Fruit fly (Drosophila melanogaster) whole organism, embryonic: Measurements from ENCODE around the gene Oatp26F.

Experiments
- ATbp ChIP-seq: fragments of 200-800 bp; sonication (Bioruptor generic); optimal IDR thresholded peaks from 2 replicates; lab custom pipeline; 2017; ENCODE audit warnings: missing biosample characterization, mild to moderate bottlenecking, missing genetic modification characterization, missing genetic modification reagents
- Atf6 ChIP-seq: fragments of 200-800 bp; sonication (Bioruptor generic); IDR thresholded peaks from 2 replicates; pipeline ENCODE4 v1.3.6; 2022; ENCODE audit warnings: missing biosample characterization, missing genetic modification characterization
- C15 ChIP-seq: fragments of 200-800 bp; sonication (Bioruptor generic); IDR thresholded peaks from 3 replicates; pipeline ENCODE4 v1.3.6; 2022; ENCODE audit warnings: missing biosample characterization, missing genetic modification characterization
- CG10431 ChIP-seq: fragments of 200-800 bp; sonication (Bioruptor generic); optimal IDR thresholded peaks from 3 replicates; lab custom pipeline; 2018; ENCODE audit warnings: missing biosample characterization, mild to moderate bottlenecking, missing genetic modification characterization
- CG10654 ChIP-seq: fragments of 200-800 bp; sonication (Bioruptor generic); optimal IDR thresholded peaks from 2 replicates; lab custom pipeline; 2016; ENCODE audit warnings: missing biosample characterization, missing genetic modification characterization
- CG11696 ChIP-seq: fragments of 200-800 bp; sonication (Bioruptor generic); IDR thresholded peaks from 2 replicates; pipeline ENCODE4 v1.3.6; 2022; ENCODE audit warnings: missing biosample characterization, missing genetic modification characterization
- CG12299 ChIP-seq: fragments of 200-800 bp; sonication (Bioruptor generic); optimal IDR thresholded peaks from 2 replicates; lab custom pipeline; 2018; ENCODE audit warnings: missing biosample characterization, mild to moderate bottlenecking, missing genetic modification characterization
- CG1233 ChIP-seq: fragments of 200-800 bp; sonication (Bioruptor generic); optimal IDR thresholded peaks from 4 replicates; lab custom pipeline; 2018; ENCODE audit warnings: missing biosample characterization, mild to moderate bottlenecking, missing genetic modification characterization
- CG13424 ChIP-seq: fragments of 200-800 bp; sonication (Bioruptor generic); optimal IDR thresholded peaks from 2 replicates; lab custom pipeline; 2019; ENCODE audit warnings: missing biosample characterization, mild to moderate bottlenecking, missing genetic modification characterization, moderate library complexity
- CG16779 ChIP-seq: fragments of 200-800 bp; sonication (Bioruptor generic); IDR thresholded peaks from 2 replicates; pipeline ENCODE4 v1.3.6; 2022; ENCODE audit warnings: missing biosample characterization, missing genetic modification characterization
- CG34422 ChIP-seq: fragments of 200-800 bp; sonication (Bioruptor generic); IDR thresholded peaks from 3 replicates; pipeline ENCODE4 v1.3.6; 2022; ENCODE audit warnings: missing biosample characterization, missing genetic modification characterization
- CG4282 ChIP-seq: fragments of 200-800 bp; sonication (Bioruptor generic); optimal IDR thresholded peaks from 2 replicates; lab custom pipeline; 2016; ENCODE audit warnings: missing biosample characterization, missing genetic modification characterization
- CG4854 ChIP-seq: fragments of 200-800 bp; sonication (Bioruptor generic); optimal IDR thresholded peaks from 2 replicates; lab custom pipeline; 2016; ENCODE audit warnings: missing biosample characterization, missing genetic modification characterization, inconsistent platforms
- CG6654 ChIP-seq: fragments of 200-800 bp; sonication (Bioruptor generic); optimal IDR thresholded peaks from 2 replicates; lab custom pipeline; 2017; ENCODE audit warnings: missing biosample characterization, mild to moderate bottlenecking, missing genetic modification characterization
- CG6791 ChIP-seq: fragments of 200-800 bp; sonication (Bioruptor generic); IDR thresholded peaks from 3 replicates; pipeline ENCODE4 v1.3.6; 2022; ENCODE audit warnings: missing biosample characterization, missing genetic modification characterization; ENCODE audit not compliant: partially characterized antibody
- CG7556 ChIP-seq: fragments of 200-800 bp; sonication (Bioruptor generic); optimal IDR thresholded peaks from 2 replicates; lab custom pipeline; 2017; ENCODE audit warnings: missing biosample characterization, mild to moderate bottlenecking, missing genetic modification characterization
- CG9609 ChIP-seq: fragments of 200-800 bp; sonication (Bioruptor generic); optimal IDR thresholded peaks from 3 replicates; lab custom pipeline; 2016; ENCODE audit warnings: missing biosample characterization, missing genetic modification characterization
- CkIIα-i1 ChIP-seq: fragments of 200-800 bp; sonication (Bioruptor generic); IDR thresholded peaks from 2 replicates; pipeline ENCODE4 v1.3.6; 2022; ENCODE audit warnings: missing biosample characterization, missing genetic modification characterization
- Doc3 ChIP-seq: fragments of 200-800 bp; sonication (Bioruptor generic); IDR thresholded peaks from 3 replicates; pipeline ENCODE4 v1.3.6; 2022; ENCODE audit warnings: missing biosample characterization, missing genetic modification characterization; ENCODE audit not compliant: partially characterized antibody
- Dref ChIP-seq: fragments of 200-800 bp; sonication (Bioruptor generic); IDR thresholded peaks from 2 replicates; pipeline ENCODE4 v1.3.6; 2022; ENCODE audit warnings: missing biosample characterization, missing genetic modification characterization
- Ets65A ChIP-seq: fragments of 200-800 bp; sonication (Bioruptor generic); peaks from one replicate; lab custom pipeline; 2016; ENCODE audit warnings: missing biosample characterization, missing genetic modification characterization
- Fer1 ChIP-seq: fragments of 200-800 bp; sonication (Bioruptor generic); optimal IDR thresholded peaks from 2 replicates; lab custom pipeline; 2017; ENCODE audit warnings: missing biosample characterization, mild to moderate bottlenecking, missing genetic modification characterization
- Fer2 ChIP-seq: fragments of 200-800 bp; sonication (Bioruptor generic); optimal IDR thresholded peaks from 2 replicates; lab custom pipeline; 2018; ENCODE audit warnings: missing biosample characterization, mild to moderate bottlenecking, missing genetic modification characterization, moderate library complexity
- H2.0 ChIP-seq: fragments of 200-800 bp; sonication (Bioruptor generic); IDR thresholded peaks from 2 replicates; pipeline ENCODE4 v1.3.6; 2022; ENCODE audit warnings: missing biosample characterization, missing genetic modification characterization
- HHEX ChIP-seq: fragments of 200-800 bp; sonication (Bioruptor generic); optimal IDR thresholded peaks from 3 replicates; lab custom pipeline; 2017; ENCODE audit warnings: missing biosample characterization, mild to moderate bottlenecking, missing genetic modification characterization, missing genetic modification reagents
- Hey ChIP-seq: fragments of 200-800 bp; sonication (Bioruptor generic); optimal IDR thresholded peaks from 3 replicates; lab custom pipeline; 2018; ENCODE audit warnings: missing biosample characterization, mild to moderate bottlenecking, missing genetic modification characterization
- Mad ChIP-seq: fragments of 200-800 bp; sonication (Bioruptor generic); optimal IDR thresholded peaks from 2 replicates; lab custom pipeline; 2016; ENCODE audit warnings: missing biosample characterization, missing genetic modification characterization
- Nf-YC ChIP-seq: fragments of 200-800 bp; optimal IDR thresholded peaks from 3 replicates; lab custom pipeline; 2019; ENCODE audit warnings: missing biosample characterization, mild to moderate bottlenecking, missing genetic modification characterization, moderate library complexity
- Ssrp ChIP-seq: fragments of 200-800 bp; sonication (Bioruptor generic); optimal IDR thresholded peaks from 2 replicates; lab custom pipeline; 2018; ENCODE audit warnings: missing biosample characterization, mild to moderate bottlenecking, missing genetic modification characterization, moderate library complexity
- Stat92E ChIP-seq, 3 experiments: fragments of >200 bp in 2 of 3; fragments of 200-800 bp in 1 of 3; sonication (Bioruptor generic) in 1 of 3; optimal IDR thresholded peaks; 2 replicates each; lab custom pipeline; 2017 to 2019; ENCODE audit warnings: missing biosample characterization in 3 of 3, missing genetic modification characterization in 3 of 3, mild to moderate bottlenecking in 1 of 3, moderate library complexity in 1 of 3
- aop ChIP-seq: fragments of 200-800 bp; sonication (Bioruptor generic); IDR thresholded peaks from 2 replicates; pipeline ENCODE4 v1.3.6; 2022; ENCODE audit warnings: missing biosample characterization, missing genetic modification characterization
- bab2 ChIP-seq: fragments of 200-800 bp; sonication (Bioruptor generic); optimal IDR thresholded peaks from 2 replicates; lab custom pipeline; 2016; ENCODE audit warnings: missing biosample characterization, missing genetic modification characterization
- bbx ChIP-seq: fragments of 200-800 bp; sonication (Bioruptor generic); IDR thresholded peaks from 2 replicates; pipeline ENCODE4 v1.3.6; 2022; ENCODE audit warnings: missing biosample characterization, missing genetic modification characterization; ENCODE audit not compliant: partially characterized antibody
- bowl ChIP-seq: fragments of 200-800 bp; sonication (Bioruptor generic); IDR thresholded peaks from 2 replicates; pipeline ENCODE4 v1.3.6; 2022; ENCODE audit warnings: missing biosample characterization, missing genetic modification characterization
- cwo ChIP-seq: fragments of 200-800 bp; sonication (Bioruptor generic); optimal IDR thresholded peaks from 3 replicates; lab custom pipeline; 2017; ENCODE audit warnings: missing biosample characterization, missing genetic modification characterization, mild to moderate bottlenecking, moderate library complexity, missing genetic modification reagents
- da ChIP-seq: fragments of 200-800 bp; sonication (Bioruptor generic); optimal IDR thresholded peaks from 2 replicates; lab custom pipeline; 2016; ENCODE audit warnings: missing biosample characterization, missing genetic modification characterization
- exex ChIP-seq: fragments of 200-800 bp; sonication (Bioruptor generic); optimal IDR thresholded peaks from 4 replicates; lab custom pipeline; 2018; ENCODE audit warnings: missing biosample characterization, mild to moderate bottlenecking, missing genetic modification characterization, moderate library complexity
- ind ChIP-seq: fragments of 200-800 bp; sonication (Bioruptor generic); optimal IDR thresholded peaks from 3 replicates; lab custom pipeline; 2016; ENCODE audit warnings: missing biosample characterization, missing genetic modification characterization
- lbe ChIP-seq: fragments of 200-800 bp; sonication (Bioruptor generic); optimal IDR thresholded peaks from 2 replicates; lab custom pipeline; 2016; ENCODE audit warnings: missing biosample characterization, mild to moderate bottlenecking, missing genetic modification characterization
- luna ChIP-seq: fragments of 200-800 bp; sonication (Bioruptor generic); optimal IDR thresholded peaks from 2 replicates; lab custom pipeline; 2016; ENCODE audit warnings: missing biosample characterization, missing genetic modification characterization
- maf-S ChIP-seq: fragments of 200-800 bp; sonication (Bioruptor generic); optimal IDR thresholded peaks from 2 replicates; lab custom pipeline; 2016; ENCODE audit warnings: missing biosample characterization, missing genetic modification characterization
- nerfin-1 ChIP-seq: fragments of 200-800 bp; sonication (Bioruptor generic); optimal IDR thresholded peaks from 3 replicates; lab custom pipeline; 2019; ENCODE audit warnings: missing biosample characterization, mild to moderate bottlenecking, missing genetic modification characterization, moderate library complexity
- odd ChIP-seq: fragments of 200-800 bp; sonication (Bioruptor generic); optimal IDR thresholded peaks from 2 replicates; lab custom pipeline; 2017; ENCODE audit warnings: missing biosample characterization, mild to moderate bottlenecking, missing genetic modification characterization
- psq ChIP-seq: fragments of 200-800 bp; sonication (Bioruptor generic); optimal IDR thresholded peaks from 2 replicates; lab custom pipeline; 2017; ENCODE audit warnings: missing biosample characterization, missing genetic modification characterization
- pzg ChIP-seq: fragments of 200-800 bp; sonication (Bioruptor generic); optimal IDR thresholded peaks from 3 replicates; lab custom pipeline; 2018; ENCODE audit warnings: missing biosample characterization, mild to moderate bottlenecking, missing genetic modification characterization, moderate library complexity
- repo ChIP-seq: fragments of 200-800 bp; sonication (Bioruptor generic); optimal IDR thresholded peaks from 2 replicates; lab custom pipeline; 2016; ENCODE audit warnings: missing biosample characterization, missing genetic modification characterization
- tx ChIP-seq: fragments of 200-800 bp; sonication (Bioruptor generic); optimal IDR thresholded peaks from 2 replicates; lab custom pipeline; 2016; ENCODE audit warnings: missing biosample characterization, missing genetic modification characterization
- wor ChIP-seq: fragments of 200-800 bp; sonication (Bioruptor generic); IDR thresholded peaks from 2 replicates; pipeline ENCODE4 v1.3.6; 2022; ENCODE audit warnings: missing biosample characterization, missing genetic modification characterization
- zen2 ChIP-seq: fragments of 200-800 bp; sonication (Bioruptor generic); IDR thresholded peaks from 3 replicates; pipeline ENCODE4 v1.3.6; 2022; ENCODE audit warnings: missing biosample characterization, missing genetic modification characterization; ENCODE audit not compliant: partially characterized antibody

Oatp26F gene

DNA sequence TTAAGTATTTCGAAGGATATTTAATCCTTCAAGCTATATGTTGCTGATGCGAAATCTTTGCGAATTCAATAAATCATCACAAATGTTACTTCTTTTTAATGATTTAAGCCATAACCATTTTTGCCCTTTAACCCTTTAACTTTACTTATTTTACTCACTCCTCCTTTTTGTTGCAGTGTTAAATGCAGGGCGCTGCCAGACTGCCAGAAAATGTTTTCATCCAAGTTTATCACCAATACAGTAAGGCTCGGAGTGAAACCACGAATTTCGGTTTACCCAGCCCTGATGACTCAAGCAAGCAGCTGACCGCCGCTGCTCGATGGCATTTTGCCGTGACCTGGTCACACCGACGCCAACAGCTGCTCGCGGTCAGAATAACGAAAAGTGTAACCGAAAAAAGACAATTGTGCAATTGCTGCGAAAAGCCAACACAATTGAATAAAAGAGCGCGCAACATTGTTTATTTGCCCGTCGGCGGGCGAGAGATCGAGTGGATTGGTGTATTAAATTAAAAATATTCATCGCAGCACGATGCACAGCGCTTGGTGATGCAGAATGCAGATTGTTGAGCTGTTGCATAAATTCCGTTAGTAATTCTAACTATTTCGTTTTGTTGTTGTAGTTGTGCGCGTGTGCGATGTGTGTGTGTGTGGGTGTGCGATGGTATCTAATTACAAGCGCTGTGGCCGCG lies 21.4 kb downstream of the Oatp26F start, which contains the start of gene CG11050 (continued):
- TF ChIP-seq CG11696 (GFP tag; lab: Robert Waterston, UW) (peak; percentile 61; the same call in 1 of the 2 replicates), HHEX (GFP tag; lab: Kevin White, UChicago) (peak; percentile 66), tx (GFP tag; lab: Kevin White, UChicago) (peak; percentile 84), Nf-YC (tag; lab: Kevin White, UChicago) (peak; percentile 47), CG9609 (peak; percentile 84), Dref (peak; percentile 48), CG34422 (peak; percentile 77), bbx (GFP tag; lab: Robert Waterston, UW) (peak; percentile 63; the same call in 1 of the 2 replicates), Fer2 (tag; lab: Kevin White, UChicago) (no peak), CG13424 (tag; lab: Kevin White, UChicago) (peak; percentile 66), pzg (GFP tag; lab: Kevin White, UChicago) (peak; percentile 98), ind (GFP tag; lab: Kevin White, UChicago) (peak; percentile 77), bowl (peak; percentile 40; the same call in 1 of the 2 replicates), luna (GFP tag; lab: Kevin White, UChicago) (peak; percentile 65), CG4854 (GFP tag; lab: Kevin White, UChicago) (peak; percentile 48), CG12299 (peak; percentile 61), cwo (GFP tag; lab: Kevin White, UChicago) (peak; percentile 62), Ssrp (tag; lab: Kevin White, UChicago) (peak; percentile 37), exex (tag; lab: Kevin White, UChicago) (peak; percentile 39), Hey (tag; lab: Kevin White, UChicago) (no peak), bab2 (peak; percentile 74), Fer1 (GFP tag; lab: Kevin White, UChicago) (peak; percentile 85), Doc3 (no peak), Ets65A (GFP tag; lab: Kevin White, UChicago) (peak; percentile 96), repo (GFP tag; lab: Kevin White, UChicago) (peak; percentile 70), odd (no peak), psq (GFP tag; lab: Kevin White, UChicago) (peak; percentile 48), ATbp (GFP tag; lab: Kevin White, UChicago) (peak; percentile 61), maf-S (GFP tag; lab: Kevin White, UChicago) (peak; percentile 82), CG4282 (GFP tag; lab: Kevin White, UChicago) (peak; percentile 79), lbe (no peak), CG6791 (GFP tag; lab: Robert Waterston, UW) (peak; percentile 69), nerfin-1 (tag; lab: Kevin White, UChicago) (peak; percentile 94), CkIIα-i1 (GFP tag; lab: Robert Waterston, UW) (no peak), Stat92E (GFP tag; optimal IDR thresholded peaks at IDR 0.05; lab: Kevin White, UChicago) (peak in 1 of 3 experiments; percentile 82), CG7556 (peak; percentile 64), C15 (peak; percentile 71; the same call in 2 of the 3 replicates), CG10431 (GFP tag; lab: Kevin White, UChicago) (no peak), H2.0 (peak; percentile 66), Mad (GFP tag; lab: Kevin White, UChicago) (peak; percentile 83), zen2 (peak; percentile 38; the same call in 1 of the 3 replicates), da (peak; percentile 67), CG6654 (GFP tag; lab: Kevin White, UChicago) (peak; percentile 33), CG1233 (GFP tag; lab: Kevin White, UChicago) (peak; percentile 23), wor (GFP tag; lab: Robert Waterston, UW) (no peak), Atf6 (peak; percentile 82), aop (peak; percentile 37; the same call in 1 of the 2 replicates), CG10654 (GFP tag; lab: Kevin White, UChicago) (peak; percentile 78), CG16779 (GFP tag; lab: Robert Waterston, UW) (peak; percentile 88)
